Worm (Caenorhabditis elegans) whole organism, L3 larva: ENCODE data around the gene twk-21.

Source experiments
- ceh-82 ChIP-seq: fragments of 150-350 bp; optimal IDR thresholded peaks from 2 replicates; lab custom pipeline; 2014; ENCODE audit warnings: missing biosample characterization, missing genetic modification characterization
- fkh-10 ChIP-seq: sonication (generic microtip); optimal IDR thresholded peaks from 2 replicates; lab custom pipeline; 2017; ENCODE audit warnings: missing biosample characterization, missing genetic modification reagents, missing genetic modification characterization
- pha-4 ChIP-seq: fragments of 150-350 bp; optimal IDR thresholded peaks from 2 replicates; lab custom pipeline; 2014; ENCODE audit warnings: missing biosample characterization, missing genetic modification reagents, missing genetic modification characterization

Gene twk-21

ce11 chrX:16352503-16352902 is 52.8 kb downstream of the twk-21 start:
- TF ChIP-seq pha-4 (tag; lab: Kevin White, UChicago) (peak; percentile 84), fkh-10 (peak; percentile 89), ceh-82 (no peak)
